Worm (Caenorhabditis elegans) whole organism, mixed stage, embryonic: ENCODE measurements around the gene srh-287.

Source experiments
- M03D4.4 ChIP-seq: sonication (generic microtip); optimal IDR thresholded peaks from 2 replicates; lab custom pipeline; 2017; ENCODE audit warnings: mild to moderate bottlenecking, missing genetic modification characterization, missing compliant biosample characterization
- elt-1 ChIP-seq: sonication (generic microtip); optimal IDR thresholded peaks from 2 replicates; lab custom pipeline; 2017; ENCODE audit warnings: missing genetic modification characterization, mild to moderate bottlenecking, missing compliant biosample characterization, antibody characterized with exemption, moderate library complexity, borderline replicate concordance; ENCODE audit not compliant: insufficient read depth
- elt-3 ChIP-seq: fragments of 150-350 bp; optimal IDR thresholded peaks from 2 replicates; lab custom pipeline; 2014; ENCODE audit warnings: missing biosample characterization, missing genetic modification characterization
- ham-2 ChIP-seq: fragments of 200-800 bp; sonication (Bioruptor generic); optimal IDR thresholded peaks from 2 replicates; lab custom pipeline; 2018; ENCODE audit warnings: mild to moderate bottlenecking, missing genetic modification characterization, missing compliant biosample characterization
- lsy-2 ChIP-seq: fragments of 150-350 bp; optimal IDR thresholded peaks from 2 replicates; lab custom pipeline; 2014; ENCODE audit warnings: missing biosample characterization, missing genetic modification characterization
- mab-5 ChIP-seq: fragments of 150-350 bp; optimal IDR thresholded peaks from 2 replicates; lab custom pipeline; 2014; ENCODE audit warnings: missing biosample characterization, missing genetic modification characterization
- mep-1 ChIP-seq: fragments of 150-350 bp; optimal IDR thresholded peaks from 2 replicates; lab custom pipeline; 2017; ENCODE audit warnings: missing biosample characterization, missing genetic modification reagents, missing genetic modification characterization, inconsistent platforms
- nhr-12 ChIP-seq: fragments of 150-350 bp; optimal IDR thresholded peaks from 2 replicates; lab custom pipeline; 2014; ENCODE audit warnings: missing biosample characterization, missing genetic modification characterization
- nhr-237 ChIP-seq: fragments of 150-350 bp; optimal IDR thresholded peaks from 2 replicates; lab custom pipeline; 2014; ENCODE audit warnings: missing biosample characterization, missing genetic modification characterization
- pha-4 ChIP-seq: fragments of 150-350 bp; optimal IDR thresholded peaks from 2 replicates; lab custom pipeline; 2018; ENCODE audit warnings: missing biosample characterization, missing genetic modification reagents, missing genetic modification characterization
- snpc-4 ChIP-seq: fragments of 150-350 bp; optimal IDR thresholded peaks from 2 replicates; lab custom pipeline; 2014; ENCODE audit warnings: missing biosample characterization, missing genetic modification characterization
- unc-62 ChIP-seq: fragments of 150-350 bp; optimal IDR thresholded peaks from 2 replicates; lab custom pipeline; 2014; ENCODE audit warnings: missing biosample characterization, missing genetic modification reagents, missing genetic modification characterization
- ztf-11 ChIP-seq: fragments of 150-350 bp; optimal IDR thresholded peaks from 2 replicates; lab custom pipeline; 2014; ENCODE audit warnings: missing biosample characterization, missing genetic modification characterization

DNA sequence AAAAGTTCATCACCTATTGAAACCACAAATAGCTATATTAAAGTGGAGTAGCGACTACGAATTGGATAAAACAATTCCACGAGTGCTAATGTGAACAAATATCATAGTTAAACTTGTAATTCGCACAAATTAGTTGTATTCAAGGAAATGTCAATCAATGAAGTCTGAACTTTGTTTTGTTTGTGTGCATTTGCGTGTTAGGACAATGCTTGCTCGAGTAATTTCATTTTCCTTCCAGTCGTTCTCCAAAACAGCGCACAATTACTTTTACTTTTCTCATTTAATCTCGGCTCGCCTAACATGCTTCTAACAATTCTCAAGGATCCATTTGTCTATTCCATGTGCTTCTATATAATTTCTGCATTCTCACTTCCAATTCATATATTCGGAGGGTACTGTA is 24.0 kb downstream of the srh-287 start, which contains the start of gene srh-301:
- TF ChIP-seq nhr-12 (tag; lab: Kevin White, UChicago) (no peak), mab-5 (tag; lab: Kevin White, UChicago) (no peak), lsy-2 (no peak), elt-3 (no peak), ztf-11 (tag; lab: Kevin White, UChicago) (no peak), mep-1 (tag; lab: Kevin White, UChicago) (no peak), M03D4.4 (tag; lab: Kevin White, UChicago) (no peak), nhr-237 (tag; lab: Kevin White, UChicago) (no peak), unc-62 (GFP tag; lab: Kevin White, UChicago) (no peak), pha-4 (tag; lab: Kevin White, UChicago) (no peak), snpc-4 (tag; lab: Kevin White, UChicago) (no peak), ham-2 (no peak), elt-1 (tag; lab: Kevin White, UChicago) (no peak)
